Fruit fly (Drosophila melanogaster) whole organism, prepupa: ENCODE results near the gene Pdf.

Experiments
- CG34406 ChIP-seq: fragments of 200-800 bp; sonication (Bioruptor generic); optimal IDR thresholded peaks from 3 replicates; lab custom pipeline; 2016; ENCODE audit warnings: missing biosample characterization, missing genetic modification characterization
- CG6792 ChIP-seq: fragments of 200-800 bp; sonication (Bioruptor generic); optimal IDR thresholded peaks from 3 replicates; lab custom pipeline; 2016; ENCODE audit warnings: missing biosample characterization, missing genetic modification characterization
- CG6854 ChIP-seq: fragments of 200-800 bp; sonication (Bioruptor generic); optimal IDR thresholded peaks from 2 replicates; lab custom pipeline; 2017; ENCODE audit warnings: missing biosample characterization, mild to moderate bottlenecking, missing genetic modification characterization
- CG8119 ChIP-seq: fragments of 200-800 bp; sonication (Bioruptor generic); IDR thresholded peaks from 3 replicates; pipeline ENCODE4 v1.3.6; 2022; ENCODE audit warnings: missing biosample characterization, missing genetic modification characterization
- Gug ChIP-seq: fragments of 200-800 bp; sonication (Bioruptor generic); IDR thresholded peaks from 2 replicates; pipeline ENCODE4 v1.3.6; 2022; ENCODE audit warnings: missing biosample characterization, missing genetic modification characterization
- Met ChIP-seq: fragments of 200-800 bp; sonication (Bioruptor generic); optimal IDR thresholded peaks from 3 replicates; lab custom pipeline; 2016; ENCODE audit warnings: missing biosample characterization, missing genetic modification characterization
- Sox102F ChIP-seq: fragments of 200-800 bp; sonication (Bioruptor generic); optimal IDR thresholded peaks from 2 replicates; lab custom pipeline; 2016; ENCODE audit warnings: missing biosample characterization, mild to moderate bottlenecking, missing genetic modification characterization
- fd59A ChIP-seq: fragments of 200-800 bp; sonication (Bioruptor generic); optimal IDR thresholded peaks from 2 replicates; lab custom pipeline; 2017; ENCODE audit warnings: missing biosample characterization, mild to moderate bottlenecking, missing genetic modification characterization, missing genetic modification reagents
- vri ChIP-seq: fragments of 200-800 bp; sonication (Bioruptor generic); optimal IDR thresholded peaks from 3 replicates; lab custom pipeline; 2016; ENCODE audit warnings: missing biosample characterization, mild to moderate bottlenecking, missing genetic modification characterization

- TF ChIP-seq CG6854 (GFP tag; lab: Kevin White, UChicago), result no peak
- no peak for TF ChIP-seq vri (GFP tag; lab: Kevin White, UChicago)
- TF ChIP-seq CG6792, result no peak
- TF ChIP-seq fd59A (GFP tag; lab: Kevin White, UChicago), result no peak
- TF ChIP-seq CG8119 (GFP tag; lab: Robert Waterston, UW), result peak; percentile 36; the same call in 1 of the 3 replicates
- no peak for TF ChIP-seq CG34406 (GFP tag; lab: Kevin White, UChicago)
- no peak for TF ChIP-seq Sox102F (GFP tag; lab: Kevin White, UChicago)
- TF ChIP-seq Gug (GFP tag; lab: Robert Waterston, UW), result peak; percentile 45; the same call in 1 of the 2 replicates
- TF ChIP-seq Met (GFP tag; lab: Kevin White, UChicago), result no peak
Observed at dm6 chr3R:26478040-26478439, 22.1 kb upstream of the Pdf start.
